Worm (Caenorhabditis elegans) whole organism, midembryonic: ENCODE measurements around the gene F40A3.7.
A peak's percentile ranks its signal among the peaks of the same experiment; 100 is the strongest.

Experiments
- T22C8.4 ChIP-seq: fragments of 200-800 bp; sonication (Bioruptor generic); IDR thresholded peaks from 2 replicates; pipeline ENCODE4 v1.3.6; 2022; ENCODE audit warnings: missing genetic modification characterization, missing compliant biosample characterization
- cog-1 ChIP-seq: sonication (generic microtip); optimal IDR thresholded peaks from 2 replicates; lab custom pipeline; 2016; ENCODE audit warnings: missing genetic modification characterization, missing compliant biosample characterization
- flt-1 ChIP-seq: fragments of 200-800 bp; sonication (Bioruptor generic); IDR thresholded peaks from 2 replicates; pipeline ENCODE4 v1.3.6; 2022; ENCODE audit warnings: missing genetic modification characterization, missing compliant biosample characterization
- klf-2 ChIP-seq: fragments of 200-800 bp; sonication (Bioruptor generic); conservative IDR thresholded peaks from 2 replicates; pipeline ENCODE4 v1.3.6; 2022; ENCODE audit warnings: missing genetic modification reagents, missing genetic modification characterization, missing compliant biosample characterization
- med-1 ChIP-seq: sonication (generic microtip); optimal IDR thresholded peaks from 2 replicates; lab custom pipeline; 2017; ENCODE audit warnings: missing genetic modification characterization, mild to moderate bottlenecking, missing compliant biosample characterization, antibody characterized with exemption, missing genetic modification reagents; ENCODE audit not compliant: insufficient read depth
- ref-1 ChIP-seq: fragments of 200-800 bp; sonication (Bioruptor generic); conservative IDR thresholded peaks from 2 replicates; pipeline ENCODE4 v1.3.6; 2022; ENCODE audit warnings: missing genetic modification reagents, missing genetic modification characterization, missing compliant biosample characterization
- tab-1 ChIP-seq: fragments of 200-800 bp; sonication (Bioruptor generic); IDR thresholded peaks from 2 replicates; pipeline ENCODE4 v1.3.6; 2022; ENCODE audit warnings: missing genetic modification characterization, missing compliant biosample characterization
- ztf-23 ChIP-seq: fragments of 200-800 bp; sonication (Bioruptor generic); IDR thresholded peaks from 2 replicates; pipeline ENCODE4 v1.3.6; 2022; ENCODE audit warnings: missing genetic modification reagents, missing genetic modification characterization, missing compliant biosample characterization
- ztf-29 ChIP-seq: fragments of 200-800 bp; sonication (Bioruptor generic); IDR thresholded peaks from 2 replicates; pipeline ENCODE4 v1.3.6; 2022; ENCODE audit warnings: missing genetic modification reagents, missing genetic modification characterization, missing compliant biosample characterization

F40A3.7 gene

DNA sequence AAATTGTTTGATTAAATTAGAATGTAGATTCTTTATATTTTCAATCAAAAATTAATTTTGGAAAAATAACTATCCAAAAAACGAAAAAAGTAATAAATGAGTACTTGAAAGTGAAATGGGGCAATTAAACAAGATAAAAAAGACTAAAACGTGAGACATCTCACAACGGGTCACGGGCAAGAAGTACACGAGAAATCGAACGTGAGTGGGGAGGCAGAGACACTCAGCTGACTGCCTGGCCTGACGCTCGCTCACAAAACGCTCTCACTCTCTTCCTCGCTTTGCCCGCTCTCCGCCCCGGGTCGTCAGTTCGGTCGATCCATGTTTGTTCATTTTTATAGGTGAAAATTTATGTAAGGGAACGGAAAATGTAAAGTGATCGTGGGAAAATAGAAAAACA is 51.4 kb downstream of the F40A3.7 start:
- TF ChIP-seq T22C8.4 (GFP tag; lab: Robert Waterston, UW) = no peak
- TF ChIP-seq ztf-29 = no peak
- TF ChIP-seq cog-1 (tag; lab: Kevin White, UChicago) = peak; percentile 1
- no peak for TF ChIP-seq ref-1 (GFP tag; lab: Robert Waterston, UW)
- no peak for TF ChIP-seq med-1 (GFP tag; lab: Kevin White, UChicago)
- no peak for TF ChIP-seq ztf-23 (GFP tag; lab: Robert Waterston, UW)

DNA sequence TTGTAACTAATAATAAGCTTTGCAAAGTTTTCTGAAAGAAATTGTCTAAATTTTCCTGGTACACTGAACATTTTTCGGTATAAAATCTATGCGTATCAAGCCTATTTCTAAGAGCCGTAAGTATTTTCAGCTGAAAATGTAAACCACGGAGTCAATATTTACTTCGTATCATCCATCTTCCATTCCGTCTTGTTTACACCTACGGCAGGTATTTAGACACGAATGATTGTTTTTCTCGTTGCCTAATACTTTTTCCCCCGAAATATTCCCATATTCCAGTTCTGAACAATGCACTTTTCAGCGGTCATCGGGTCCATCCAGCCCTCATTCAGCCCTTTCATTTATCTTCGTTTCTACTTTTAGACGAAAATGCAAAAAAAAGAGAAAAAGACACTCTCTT is 52.0 kb downstream of the F40A3.7 start:
- no peak for TF ChIP-seq tab-1 (GFP tag; lab: Robert Waterston, UW)
- no peak for TF ChIP-seq T22C8.4 (GFP tag; lab: Robert Waterston, UW)
- no peak for TF ChIP-seq flt-1 (GFP tag; lab: Robert Waterston, UW)
- TF ChIP-seq ztf-23 (GFP tag; lab: Robert Waterston, UW) = no peak
- TF ChIP-seq klf-2 (GFP tag; lab: Robert Waterston, UW) = no peak
- no peak for TF ChIP-seq ref-1 (GFP tag; lab: Robert Waterston, UW)
- TF ChIP-seq cog-1 (tag; lab: Kevin White, UChicago) = no peak
- TF ChIP-seq med-1 (GFP tag; lab: Kevin White, UChicago) = no peak
- no peak for TF ChIP-seq ztf-29

DNA sequence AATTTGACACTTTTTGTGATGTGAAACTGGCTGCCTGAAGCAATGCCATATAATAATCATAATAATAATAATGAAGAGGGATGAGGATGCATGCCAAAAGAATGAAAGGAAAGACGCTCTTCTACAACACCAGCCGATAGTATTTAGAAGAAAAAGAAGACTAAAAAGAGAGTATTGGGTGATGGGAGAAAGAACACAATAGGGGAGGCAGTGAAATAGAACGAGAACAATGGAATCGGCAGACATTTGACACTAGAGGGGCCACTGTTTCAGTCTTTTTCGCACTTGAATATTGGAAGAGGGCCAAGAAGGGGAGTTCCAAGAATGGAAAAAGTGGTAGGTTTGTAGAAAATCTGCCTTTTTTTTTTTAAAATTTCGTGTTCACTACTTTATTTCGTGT is 52.5 kb downstream of the F40A3.7 start, which contains the start of gene memo-1:
Gene memo-1, minus strand, starts transcription at position 2 of the 400 bp plus-strand sequence.
- TF ChIP-seq ref-1 (GFP tag; lab: Robert Waterston, UW) = no peak
- no peak for TF ChIP-seq med-1 (GFP tag; lab: Kevin White, UChicago)
- no peak for TF ChIP-seq T22C8.4 (GFP tag; lab: Robert Waterston, UW)
- no peak for TF ChIP-seq flt-1 (GFP tag; lab: Robert Waterston, UW)
- TF ChIP-seq klf-2 (GFP tag; lab: Robert Waterston, UW) = no peak
- TF ChIP-seq cog-1 (tag; lab: Kevin White, UChicago) = no peak
- TF ChIP-seq ztf-29 = no peak
- TF ChIP-seq tab-1 (GFP tag; lab: Robert Waterston, UW) = no peak
- TF ChIP-seq ztf-23 (GFP tag; lab: Robert Waterston, UW) = no peak
